ENCODE assay signal across 4 fruit fly cellular contexts in the genomic region with DNA sequence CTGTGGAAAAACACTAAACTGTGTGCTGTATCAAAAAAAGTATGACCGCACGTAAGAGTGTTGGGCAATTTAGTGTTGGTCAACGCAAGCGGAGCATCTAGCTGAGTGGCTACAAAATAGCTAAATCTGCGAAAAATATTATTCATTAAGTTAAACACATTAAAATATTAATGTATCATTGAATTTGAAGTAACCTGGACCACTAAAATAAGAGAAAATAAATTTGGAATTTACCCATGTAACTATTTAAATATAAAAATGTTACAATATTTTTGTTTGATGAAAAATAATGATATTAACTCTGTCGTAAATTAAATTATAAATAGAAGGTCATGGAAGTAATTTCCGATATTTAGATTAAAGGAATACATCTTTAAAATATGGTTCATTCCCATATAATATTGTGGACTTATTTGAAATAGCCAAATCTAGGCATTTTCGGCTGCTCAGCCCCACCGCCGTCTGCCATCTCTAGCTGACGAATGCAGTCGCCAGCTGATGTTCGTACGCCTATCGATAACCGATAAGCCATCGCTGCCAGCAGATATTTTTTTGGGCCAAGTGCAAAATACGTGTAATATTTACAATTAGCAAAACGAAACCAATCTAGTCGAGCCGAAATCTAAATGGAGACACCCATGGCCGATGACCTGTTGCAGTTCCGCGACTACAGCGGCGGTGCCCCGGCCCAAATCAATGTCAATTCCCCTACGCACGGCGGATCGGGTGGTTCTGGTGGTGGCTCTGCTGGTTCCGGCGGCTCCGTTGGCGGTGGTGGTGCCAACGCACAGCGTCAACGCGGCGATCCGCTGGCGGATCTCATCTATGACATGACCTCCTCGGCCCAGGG.
TF ChIP-seq lines count a peak whose summit lies in the region.

A gene (minus strand): TSS at position 46 of the 850 bp plus-strand sequence.
A gene (plus strand): TSS at position 377 of the 850 bp plus-strand sequence.

TF ChIP-seq in whole organism, adult, 20 proteins besides CTCF, POLR2A, EP300 and RAD21 (continued from another document):
- TF ChIP-seq CG11617 (GFP tag; optimal IDR thresholded peaks at IDR 0.05; lab: Kevin White, UChicago) (peak; percentile 59), kay (GFP tag; lab: Kevin White, UChicago; ENCODE audit: borderline replicate concordance) (peak; percentile 55), Mnt (GFP tag; optimal IDR thresholded peaks at IDR 0.05; lab: Kevin White, UChicago) (peak; percentile 68), CG1620 (GFP tag; optimal IDR thresholded peaks at IDR 0.05; lab: Kevin White, UChicago) (peak; percentile 88)

TF ChIP-seq in whole organism, embryonic, 481 proteins besides CTCF, POLR2A, EP300 and RAD21 (continued from another document and continues in another):
- no peak for TF ChIP-seq crc (GFP tag; optimal IDR thresholded peaks at IDR 0.05; lab: Kevin White, UChicago)
- TF ChIP-seq crol (GFP tag; IDR thresholded peaks at IDR 0.05; lab: Robert Waterston, UW) = no peak
- no peak for TF ChIP-seq Dad (GFP tag; optimal IDR thresholded peaks at IDR 0.05; lab: Kevin White, UChicago)
- no peak; the same call in 1 of the 2 replicates for TF ChIP-seq stc (GFP tag; IDR thresholded peaks at IDR 0.05; lab: Robert Waterston, UW)
- TF ChIP-seq Gsc (GFP tag; IDR thresholded peaks at IDR 0.05; lab: Robert Waterston, UW) = no peak
- no peak for TF ChIP-seq Rx (GFP tag; IDR thresholded peaks at IDR 0.05; lab: Robert Waterston, UW)
- TF ChIP-seq HLH3B (GFP tag; IDR thresholded peaks at IDR 0.05; lab: Robert Waterston, UW) = peak; percentile 8; the same call in 1 of the 2 replicates
- no peak for TF ChIP-seq tap (tag; optimal IDR thresholded peaks at IDR 0.05; lab: Kevin White, UChicago)
- no peak for TF ChIP-seq hb (GFP tag; IDR thresholded peaks at IDR 0.05; lab: Robert Waterston, UW; ENCODE audit: partially characterized antibody)
- TF ChIP-seq CG9437 (GFP tag; optimal IDR thresholded peaks at IDR 0.05; lab: Kevin White, UChicago) = peak; percentile 54
- TF ChIP-seq CG3847 (GFP tag; IDR thresholded peaks at IDR 0.05; lab: Robert Waterston, UW) = peak; percentile 58
- TF ChIP-seq slp2 (GFP tag; optimal IDR thresholded peaks at IDR 0.05; lab: Kevin White, UChicago) = no peak
- TF ChIP-seq CG1832 (GFP tag; optimal IDR thresholded peaks at IDR 0.05; lab: Kevin White, UChicago) = no peak
- no peak for TF ChIP-seq ato (GFP tag; IDR thresholded peaks at IDR 0.05; lab: Robert Waterston, UW; ENCODE audit: partially characterized antibody)
- no peak for TF ChIP-seq CG7987 (GFP tag; optimal IDR thresholded peaks at IDR 0.05; lab: Kevin White, UChicago)
- TF ChIP-seq jing (GFP tag; optimal IDR thresholded peaks at IDR 0.05; lab: Kevin White, UChicago) = no peak
- TF ChIP-seq CG1024 (GFP tag; IDR thresholded peaks at IDR 0.05; lab: Robert Waterston, UW) = no peak
- no peak for TF ChIP-seq en (GFP tag; optimal IDR thresholded peaks at IDR 0.05; lab: Kevin White, UChicago)
- TF ChIP-seq Elba2 (GFP tag; optimal IDR thresholded peaks at IDR 0.05; lab: Kevin White, UChicago) = no peak
- TF ChIP-seq CG18764 (GFP tag; optimal IDR thresholded peaks at IDR 0.05; lab: Kevin White, UChicago) = peak; percentile 20
- peak; percentile 73 for TF ChIP-seq gem (tag; optimal IDR thresholded peaks at IDR 0.05; lab: Kevin White, UChicago)
- TF ChIP-seq ttk (GFP tag; IDR thresholded peaks at IDR 0.05; lab: Robert Waterston, UW) = no peak; the same call in 1 of the 2 replicates
- TF ChIP-seq HmgZ (tag; optimal IDR thresholded peaks at IDR 0.05; lab: Kevin White, UChicago) = peak; percentile 41
- TF ChIP-seq CG10366 (GFP tag; IDR thresholded peaks at IDR 0.05; lab: Robert Waterston, UW) = peak; percentile 16; the same call in 1 of the 2 replicates
- TF ChIP-seq CG4707 (GFP tag; optimal IDR thresholded peaks at IDR 0.05; lab: Kevin White, UChicago) = no peak
- TF ChIP-seq CG12219 (GFP tag; optimal IDR thresholded peaks at IDR 0.05; lab: Kevin White, UChicago) = no peak
- TF ChIP-seq CG1792 (GFP tag; optimal IDR thresholded peaks at IDR 0.05; lab: Kevin White, UChicago) = no peak
- TF ChIP-seq Gug (GFP tag; IDR thresholded peaks at IDR 0.05; lab: Robert Waterston, UW) = peak; percentile 65; the same call in 2 of the 4 replicates
- TF ChIP-seq sqz (GFP tag; optimal IDR thresholded peaks at IDR 0.05; lab: Kevin White, UChicago) = no peak
- no peak for TF ChIP-seq hth (optimal IDR thresholded peaks at IDR 0.05; lab: Kevin White, UChicago)
- peak; percentile 47 for TF ChIP-seq Chrac-16 (GFP tag; optimal IDR thresholded peaks at IDR 0.05; lab: Kevin White, UChicago)
- TF ChIP-seq CG7372 (GFP tag; IDR thresholded peaks at IDR 0.05; lab: Robert Waterston, UW) = no peak
- TF ChIP-seq CG1602 (GFP tag; optimal IDR thresholded peaks at IDR 0.05; lab: Kevin White, UChicago) = peak; percentile 62
- TF ChIP-seq Atf3 (GFP tag; optimal IDR thresholded peaks at IDR 0.05; lab: Kevin White, UChicago) = no peak
- peak; percentile 30 for TF ChIP-seq CG17385 (GFP tag; optimal IDR thresholded peaks at IDR 0.05; lab: Kevin White, UChicago)
- TF ChIP-seq Stat92E (GFP tag; optimal IDR thresholded peaks at IDR 0.05; lab: Kevin White, UChicago) = no peak
- TF ChIP-seq CG10267 (tag; optimal IDR thresholded peaks at IDR 0.05; lab: Kevin White, UChicago) = peak; percentile 95
- no peak for TF ChIP-seq CG32767 (GFP tag; IDR thresholded peaks at IDR 0.05; lab: Robert Waterston, UW)
- peak; percentile 12 for TF ChIP-seq CG17359 (tag; optimal IDR thresholded peaks at IDR 0.05; lab: Kevin White, UChicago)

TF ChIP-seq in whole organism, prepupa, 60 proteins besides CTCF, POLR2A, EP300 and RAD21 (continued from another document and continues in another):
- TF ChIP-seq CG10631 (GFP tag; optimal IDR thresholded peaks at IDR 0.05; lab: Kevin White, UChicago) = peak; percentile 66
- peak; percentile 24 for TF ChIP-seq CG11902 (GFP tag; optimal IDR thresholded peaks at IDR 0.05; lab: Kevin White, UChicago)
- TF ChIP-seq CG6276 (GFP tag; optimal IDR thresholded peaks at IDR 0.05; lab: Kevin White, UChicago) = no peak
- no peak for TF ChIP-seq CG7368 (GFP tag; optimal IDR thresholded peaks at IDR 0.05; lab: Kevin White, UChicago)
- no peak for TF ChIP-seq Blimp-1 (GFP tag; optimal IDR thresholded peaks at IDR 0.05; lab: Kevin White, UChicago)
- peak; percentile 57 for TF ChIP-seq OdsH (GFP tag; optimal IDR thresholded peaks at IDR 0.05; lab: Kevin White, UChicago)
- peak in 1 of 2 experiments; percentile 56 for TF ChIP-seq salr (GFP tag; optimal IDR thresholded peaks at IDR 0.05; lab: Kevin White, UChicago)
- TF ChIP-seq eg (GFP tag; IDR thresholded peaks at IDR 0.05; lab: Robert Waterston, UW) = 0 out of 3 replicates have a peak, but pooled peaks have one; percentile 15
- TF ChIP-seq CG11294 (GFP tag; IDR thresholded peaks at IDR 0.05; lab: Robert Waterston, UW) = no peak
- no peak for TF ChIP-seq CG6163 (GFP tag; IDR thresholded peaks at IDR 0.05; lab: Robert Waterston, UW)
- TF ChIP-seq Sox102F (GFP tag; optimal IDR thresholded peaks at IDR 0.05; lab: Kevin White, UChicago) = no peak
- peak; percentile 22 for TF ChIP-seq Sox15 (GFP tag; optimal IDR thresholded peaks at IDR 0.05; lab: Kevin White, UChicago)
- TF ChIP-seq CG6854 (GFP tag; optimal IDR thresholded peaks at IDR 0.05; lab: Kevin White, UChicago) = no peak
- peak; percentile 9 for TF ChIP-seq Eip75B (GFP tag; optimal IDR thresholded peaks at IDR 0.05; lab: Kevin White, UChicago)
- TF ChIP-seq CG10669 (GFP tag; optimal IDR thresholded peaks at IDR 0.05; lab: Kevin White, UChicago) = peak; percentile 1
- TF ChIP-seq fkh (GFP tag; optimal IDR thresholded peaks at IDR 0.05; lab: Kevin White, UChicago) = peak; percentile 7
- TF ChIP-seq esn (GFP tag; optimal IDR thresholded peaks at IDR 0.05; lab: Kevin White, UChicago) = peak; percentile 59
- TF ChIP-seq CG16779 (tag; optimal IDR thresholded peaks at IDR 0.05; lab: Kevin White, UChicago) = no peak
- TF ChIP-seq CG1621 (tag; optimal IDR thresholded peaks at IDR 0.05; lab: Kevin White, UChicago) = no peak
- peak; percentile 31 for TF ChIP-seq Hr4 (GFP tag; optimal IDR thresholded peaks at IDR 0.05; lab: Kevin White, UChicago)
- TF ChIP-seq CG6808 (GFP tag; optimal IDR thresholded peaks at IDR 0.05; lab: Kevin White, UChicago) = peak; percentile 38
- TF ChIP-seq CG15336 (GFP tag; IDR thresholded peaks at IDR 0.05; lab: Robert Waterston, UW) = no peak
- TF ChIP-seq Eip78C (GFP tag; lab: Kevin White, UChicago) = peak; percentile 79
- TF ChIP-seq Gug (GFP tag; IDR thresholded peaks at IDR 0.05; lab: Robert Waterston, UW) = no peak
- TF ChIP-seq fd85E (GFP tag; optimal IDR thresholded peaks at IDR 0.05; lab: Kevin White, UChicago) = no peak
- no peak for TF ChIP-seq Hr38 (GFP tag; optimal IDR thresholded peaks at IDR 0.05; lab: Kevin White, UChicago)
- TF ChIP-seq Met (GFP tag; optimal IDR thresholded peaks at IDR 0.05; lab: Kevin White, UChicago) = peak; percentile 33
- no peak for TF ChIP-seq CG9139 (GFP tag; optimal IDR thresholded peaks at IDR 0.05; lab: Kevin White, UChicago)
- peak; percentile 76 for TF ChIP-seq svp (GFP tag; lab: Kevin White, UChicago)
- peak; percentile 48 for TF ChIP-seq CG3919 (GFP tag; optimal IDR thresholded peaks at IDR 0.05; lab: Kevin White, UChicago)
- TF ChIP-seq dac (GFP tag; optimal IDR thresholded peaks at IDR 0.05; lab: Kevin White, UChicago) = no peak
- TF ChIP-seq cyc (GFP tag; optimal IDR thresholded peaks at IDR 0.05; lab: Kevin White, UChicago) = peak; percentile 51
- peak; percentile 58 for TF ChIP-seq pdm3 (GFP tag; optimal IDR thresholded peaks at IDR 0.05; lab: Kevin White, UChicago)
- peak; percentile 32 for TF ChIP-seq CG6792 (GFP tag; optimal IDR thresholded peaks at IDR 0.05; lab: Kevin White, UChicago)
- peak; percentile 26 for TF ChIP-seq Smox (GFP tag; optimal IDR thresholded peaks at IDR 0.05; lab: Kevin White, UChicago)
- TF ChIP-seq acj6 (GFP tag; optimal IDR thresholded peaks at IDR 0.05; lab: Kevin White, UChicago) = peak; percentile 55
- TF ChIP-seq spab (GFP tag; optimal IDR thresholded peaks at IDR 0.05; lab: Kevin White, UChicago) = no peak
- TF ChIP-seq Eip93F (GFP tag; optimal IDR thresholded peaks at IDR 0.05; lab: Kevin White, UChicago) = no peak
- TF ChIP-seq lz (GFP tag; optimal IDR thresholded peaks at IDR 0.05; lab: Kevin White, UChicago) = peak; percentile 52
- peak; percentile 44 for TF ChIP-seq CG3032 (tag; optimal IDR thresholded peaks at IDR 0.05; lab: Kevin White, UChicago)
- TF ChIP-seq fd59A (GFP tag; optimal IDR thresholded peaks at IDR 0.05; lab: Kevin White, UChicago) = peak; percentile 33
- TF ChIP-seq topi (GFP tag; optimal IDR thresholded peaks at IDR 0.05; lab: Kevin White, UChicago) = peak; percentile 53
- TF ChIP-seq Hr39 (GFP tag; optimal IDR thresholded peaks at IDR 0.05; lab: Kevin White, UChicago) = peak; percentile 31

TF ChIP-seq in whole organism, wandering third instar larva, 38 proteins besides CTCF, POLR2A, EP300 and RAD21 (continued from another document):
- TF ChIP-seq OdsH (GFP tag; optimal IDR thresholded peaks at IDR 0.05; lab: Kevin White, UChicago) = peak; percentile 44
- TF ChIP-seq brk (GFP tag; optimal IDR thresholded peaks at IDR 0.05; lab: Kevin White, UChicago) = no peak
- no peak for TF ChIP-seq Hnf4 (GFP tag; optimal IDR thresholded peaks at IDR 0.05; lab: Kevin White, UChicago)
- TF ChIP-seq psq (GFP tag; optimal IDR thresholded peaks at IDR 0.05; lab: Kevin White, UChicago) = peak; percentile 60
- peak; percentile 44 for TF ChIP-seq Sp1 (GFP tag; optimal IDR thresholded peaks at IDR 0.05; lab: Kevin White, UChicago)
- TF ChIP-seq br (GFP tag; optimal IDR thresholded peaks at IDR 0.05; lab: Kevin White, UChicago) = peak; percentile 30
- TF ChIP-seq sage (GFP tag; optimal IDR thresholded peaks at IDR 0.05; lab: Kevin White, UChicago) = no peak
- TF ChIP-seq sv (GFP tag; optimal IDR thresholded peaks at IDR 0.05; lab: Kevin White, UChicago) = peak; percentile 47
- TF ChIP-seq Rel (GFP tag; optimal IDR thresholded peaks at IDR 0.05; lab: Kevin White, UChicago) = no peak
- peak; percentile 54 for TF ChIP-seq Rel (tag; optimal IDR thresholded peaks at IDR 0.05; lab: Kevin White, UChicago)
- TF ChIP-seq dl (GFP tag; optimal IDR thresholded peaks at IDR 0.05; lab: Kevin White, UChicago; ENCODE audit: insufficient read depth in 1 of 2, partially characterized antibody in 2 of 2) = no peak
